Worm (Caenorhabditis elegans): ENCODE results near the gene F53B1.8.

The F53B1.8 gene

ce11 chrX:2130141-2130540 lies at the start of gene F53B1.8:
Gene F53B1.8, minus strand, starts transcription at chrX:2130241.
- no peak for TF ChIP-seq W03F9.2 (tag; optimal IDR thresholded peaks at IDR 0.05)
- no peak for TF ChIP-seq dao-5 (tag; optimal IDR thresholded peaks at IDR 0.05)
- no peak for TF ChIP-seq him-1 (tag; optimal IDR thresholded peaks at IDR 0.05)

- no peak for TF ChIP-seq dao-5 (tag; optimal IDR thresholded peaks at IDR 0.05)
- TF ChIP-seq W03F9.2 (tag; optimal IDR thresholded peaks at IDR 0.05): no peak
- TF ChIP-seq him-1 (tag; optimal IDR thresholded peaks at IDR 0.05): no peak
Measured at ce11 chrX:2178410-2178944, 48.4 kb upstream of the F53B1.8 start.

- TF ChIP-seq W03F9.2 (tag; optimal IDR thresholded peaks at IDR 0.05) (no peak), dao-5 (tag; optimal IDR thresholded peaks at IDR 0.05) (no peak), him-1 (tag; optimal IDR thresholded peaks at IDR 0.05) (no peak)
Measured at ce11 chrX:2177731-2178326, 47.8 kb upstream of the F53B1.8 start.

- TF ChIP-seq him-1 (tag; optimal IDR thresholded peaks at IDR 0.05): no peak
- no peak for TF ChIP-seq W03F9.2 (tag; optimal IDR thresholded peaks at IDR 0.05)
- no peak for TF ChIP-seq dao-5 (tag; optimal IDR thresholded peaks at IDR 0.05)
Measured at ce11 chrX:2176361-2176880, 46.4 kb upstream of the F53B1.8 start, which contains the start of gene F48B9.8. Gene F48B9.8, minus strand, starts transcription at chrX:2176411.

ce11 chrX:2164751-2165150 lies 34.7 kb upstream of the F53B1.8 start, which contains the start of gene F48B9.3:
Gene F48B9.3, plus strand, starts transcription at chrX:2165051.
- TF ChIP-seq him-1 (tag; optimal IDR thresholded peaks at IDR 0.05) (no peak), dao-5 (tag; optimal IDR thresholded peaks at IDR 0.05) (no peak), W03F9.2 (tag; optimal IDR thresholded peaks at IDR 0.05) (no peak)

- TF ChIP-seq him-1 (tag; optimal IDR thresholded peaks at IDR 0.05) (no peak), dao-5 (tag; optimal IDR thresholded peaks at IDR 0.05) (no peak), W03F9.2 (tag; optimal IDR thresholded peaks at IDR 0.05) (no peak)
Measured at ce11 chrX:2163084-2163483, 33.0 kb upstream of the F53B1.8 start, which contains the start of gene pdf-2. Gene pdf-2, plus strand, starts transcription at chrX:2163384.

ce11 chrX:2157855-2158254 lies 27.8 kb upstream of the F53B1.8 start:
- TF ChIP-seq dao-5 (tag; optimal IDR thresholded peaks at IDR 0.05) (no peak), W03F9.2 (tag; optimal IDR thresholded peaks at IDR 0.05) (no peak), him-1 (tag; optimal IDR thresholded peaks at IDR 0.05) (no peak)

- TF ChIP-seq W03F9.2 (tag; optimal IDR thresholded peaks at IDR 0.05) (no peak), dao-5 (tag; optimal IDR thresholded peaks at IDR 0.05) (no peak), him-1 (tag; optimal IDR thresholded peaks at IDR 0.05) (no peak)
Measured at ce11 chrX:2153780-2154179, 23.7 kb upstream of the F53B1.8 start.

- TF ChIP-seq W03F9.2 (tag; optimal IDR thresholded peaks at IDR 0.05) (no peak), him-1 (tag; optimal IDR thresholded peaks at IDR 0.05) (no peak), dao-5 (tag; optimal IDR thresholded peaks at IDR 0.05) (no peak)
Measured at ce11 chrX:2152062-2152461, 22.0 kb upstream of the F53B1.8 start.

ce11 chrX:2150006-2150405 lies 20.0 kb upstream of the F53B1.8 start, which contains the start of gene npax-2:
Gene npax-2, minus strand, starts transcription at chrX:2150106.
- no peak for TF ChIP-seq him-1 (tag; optimal IDR thresholded peaks at IDR 0.05)
- no peak for TF ChIP-seq dao-5 (tag; optimal IDR thresholded peaks at IDR 0.05)
- no peak for TF ChIP-seq W03F9.2 (tag; optimal IDR thresholded peaks at IDR 0.05)

ce11 chrX:2145629-2146028 lies 15.6 kb upstream of the F53B1.8 start, which contains the start of gene dpy-3:
Gene dpy-3, minus strand, starts transcription at chrX:2145647.
- no peak for TF ChIP-seq him-1 (tag; optimal IDR thresholded peaks at IDR 0.05)
- no peak for TF ChIP-seq W03F9.2 (tag; optimal IDR thresholded peaks at IDR 0.05)
- no peak for TF ChIP-seq dao-5 (tag; optimal IDR thresholded peaks at IDR 0.05)

ce11 chrX:2144875-2145274 lies 14.8 kb upstream of the F53B1.8 start:
- TF ChIP-seq W03F9.2 (tag; optimal IDR thresholded peaks at IDR 0.05) (no peak), dao-5 (tag; optimal IDR thresholded peaks at IDR 0.05) (no peak), him-1 (tag; optimal IDR thresholded peaks at IDR 0.05) (no peak)

- TF ChIP-seq him-1 (tag; optimal IDR thresholded peaks at IDR 0.05) (no peak), dao-5 (tag; optimal IDR thresholded peaks at IDR 0.05) (no peak), W03F9.2 (tag; optimal IDR thresholded peaks at IDR 0.05) (no peak)
Measured at ce11 chrX:2144236-2144635, 14.2 kb upstream of the F53B1.8 start.

- TF ChIP-seq dao-5 (tag; optimal IDR thresholded peaks at IDR 0.05) (no peak), him-1 (tag; optimal IDR thresholded peaks at IDR 0.05) (no peak), W03F9.2 (tag; optimal IDR thresholded peaks at IDR 0.05) (no peak)
Measured at ce11 chrX:2140610-2141009, 10.6 kb upstream of the F53B1.8 start.
